Worm (Caenorhabditis elegans) whole organism, late embryonic: ENCODE results near the gene C06B3.1.

Source experiments
- C38D4.7 ChIP-seq: fragments of 200-800 bp; sonication (Bioruptor generic); optimal IDR thresholded peaks from 2 replicates; lab custom pipeline; 2018; ENCODE audit warnings: mild to moderate bottlenecking, missing genetic modification characterization, moderate library complexity, missing compliant biosample characterization
- T23F11.4 ChIP-seq: fragments of 200-800 bp; sonication (Bioruptor generic); optimal IDR thresholded peaks from 2 replicates; lab custom pipeline; 2018; ENCODE audit warnings: mild to moderate bottlenecking, missing genetic modification characterization, missing compliant biosample characterization
- Y22D7AL.16 ChIP-seq: sonication (generic microtip); optimal IDR thresholded peaks from 2 replicates; lab custom pipeline; 2016; ENCODE audit warnings: missing genetic modification characterization, missing compliant biosample characterization
- ahr-1 ChIP-seq: sonication (generic microtip); optimal IDR thresholded peaks from 2 replicates; lab custom pipeline; 2016; ENCODE audit warnings: missing genetic modification characterization, missing compliant biosample characterization
- ama-1 ChIP-seq: fragments of 150-350 bp; optimal IDR thresholded peaks from 2 replicates; lab custom pipeline; 2014
- ceh-14 ChIP-seq: sonication (generic microtip); optimal IDR thresholded peaks from 2 replicates; lab custom pipeline; 2016; ENCODE audit warnings: missing genotype, missing genetic modification characterization, missing compliant biosample characterization
- ceh-18 ChIP-seq: sonication (generic microtip); optimal IDR thresholded peaks from 2 replicates; lab custom pipeline; 2016; ENCODE audit warnings: missing genetic modification characterization, missing compliant biosample characterization
- ceh-19 ChIP-seq: fragments of 200-800 bp; sonication (Bioruptor generic); optimal IDR thresholded peaks from 2 replicates; lab custom pipeline; 2018; ENCODE audit warnings: mild to moderate bottlenecking, missing genetic modification characterization, missing compliant biosample characterization
- ceh-2 ChIP-seq: sonication (generic microtip); optimal IDR thresholded peaks from 2 replicates; lab custom pipeline; 2016; ENCODE audit warnings: missing genotype, missing genetic modification characterization, missing compliant biosample characterization
- ceh-22 ChIP-seq: sonication (generic microtip); optimal IDR thresholded peaks from 2 replicates; lab custom pipeline; 2017; ENCODE audit warnings: missing biosample characterization, missing genetic modification characterization
- ceh-24 ChIP-seq: sonication (generic microtip); optimal IDR thresholded peaks from 2 replicates; lab custom pipeline; 2016; ENCODE audit warnings: mild to moderate bottlenecking, missing genetic modification characterization, missing compliant biosample characterization
- ceh-45 ChIP-seq: fragments of 200-800 bp; sonication (Bioruptor generic); IDR thresholded peaks from 2 replicates; pipeline ENCODE4 v1.3.6; 2022; ENCODE audit warnings: missing genetic modification reagents, missing genetic modification characterization, missing compliant biosample characterization
- ceh-6 ChIP-seq: fragments of 200-800 bp; sonication (Bioruptor generic); optimal IDR thresholded peaks from 2 replicates; lab custom pipeline; 2018; ENCODE audit warnings: mild to moderate bottlenecking, missing genetic modification characterization, missing compliant biosample characterization
- ceh-9 ChIP-seq: sonication (generic microtip); optimal IDR thresholded peaks from 2 replicates; lab custom pipeline; 2016; ENCODE audit warnings: mild to moderate bottlenecking, missing genetic modification characterization, inconsistent platforms, missing compliant biosample characterization
- dmd-4 ChIP-seq: sonication (generic microtip); optimal IDR thresholded peaks from 2 replicates; lab custom pipeline; 2016; ENCODE audit warnings: borderline replicate concordance, missing genetic modification characterization, missing compliant biosample characterization
- elt-2 ChIP-seq: sonication (generic microtip); optimal IDR thresholded peaks from 2 replicates; lab custom pipeline; 2016; ENCODE audit warnings: missing genetic modification reagents, missing genetic modification characterization, missing compliant biosample characterization
- elt-4 ChIP-seq: sonication (generic microtip); optimal IDR thresholded peaks from 2 replicates; lab custom pipeline; 2016; ENCODE audit warnings: missing genetic modification characterization, missing compliant biosample characterization
- fax-1 ChIP-seq: sonication (generic microtip); optimal IDR thresholded peaks from 2 replicates; lab custom pipeline; 2016; ENCODE audit warnings: missing genotype, missing genetic modification characterization, missing compliant biosample characterization
- fkh-10 ChIP-seq: fragments of 150-350 bp; optimal IDR thresholded peaks from 2 replicates; lab custom pipeline; 2014; ENCODE audit warnings: missing biosample characterization, missing genetic modification reagents, missing genetic modification characterization
- hlh-13 ChIP-seq: fragments of 200-800 bp; sonication (Bioruptor generic); optimal IDR thresholded peaks from 2 replicates; lab custom pipeline; 2018; ENCODE audit warnings: mild to moderate bottlenecking, missing genetic modification characterization, missing compliant biosample characterization
- hlh-15 ChIP-seq: sonication (generic microtip); optimal IDR thresholded peaks from 2 replicates; lab custom pipeline; 2016; ENCODE audit warnings: missing genetic modification characterization, missing compliant biosample characterization
- hlh-30 ChIP-seq: sonication (generic microtip); optimal IDR thresholded peaks from 2 replicates; lab custom pipeline; 2017; ENCODE audit warnings: antibody characterized with exemption, missing genetic modification characterization, missing compliant biosample characterization; ENCODE audit not compliant: insufficient read depth
- hlh-6 ChIP-seq: sonication (generic microtip); optimal IDR thresholded peaks from 2 replicates; lab custom pipeline; 2016; ENCODE audit warnings: missing genotype, missing genetic modification characterization, missing compliant biosample characterization
- lim-6 ChIP-seq: sonication (generic microtip); optimal IDR thresholded peaks from 2 replicates; lab custom pipeline; 2016; ENCODE audit warnings: missing genetic modification characterization, missing compliant biosample characterization
- lin-11 ChIP-seq: fragments of 200-800 bp; sonication (Bioruptor generic); optimal IDR thresholded peaks from 2 replicates; lab custom pipeline; 2018; ENCODE audit warnings: mild to moderate bottlenecking, missing genetic modification characterization, missing compliant biosample characterization
- nhr-11 ChIP-seq: fragments of 150-350 bp; optimal IDR thresholded peaks from 2 replicates; lab custom pipeline; 2014; ENCODE audit warnings: missing biosample characterization, missing genetic modification characterization
- nhr-232 ChIP-seq: sonication (generic microtip); optimal IDR thresholded peaks from 2 replicates; lab custom pipeline; 2016; ENCODE audit warnings: missing genetic modification characterization, missing compliant biosample characterization
- npax-4 ChIP-seq: sonication (generic microtip); optimal IDR thresholded peaks from 2 replicates; lab custom pipeline; 2016; ENCODE audit warnings: missing genetic modification characterization, missing compliant biosample characterization
- pag-3 ChIP-seq: sonication (generic microtip); optimal IDR thresholded peaks from 2 replicates; lab custom pipeline; 2016; ENCODE audit warnings: missing compliant biosample characterization, missing genetic modification characterization, borderline replicate concordance
- pat-9 ChIP-seq: fragments of 200-800 bp; sonication (Bioruptor generic); optimal IDR thresholded peaks from 2 replicates; lab custom pipeline; 2018; ENCODE audit warnings: mild to moderate bottlenecking, missing genetic modification characterization, moderate library complexity, missing compliant biosample characterization
- pha-2 ChIP-seq: sonication (generic microtip); optimal IDR thresholded peaks from 2 replicates; lab custom pipeline; 2017; ENCODE audit warnings: mild to moderate bottlenecking, missing genetic modification characterization, missing compliant biosample characterization
- ref-2 ChIP-seq: sonication (generic microtip); optimal IDR thresholded peaks from 2 replicates; lab custom pipeline; 2016; ENCODE audit warnings: missing genetic modification characterization, missing compliant biosample characterization
- sdc-2 ChIP-seq: sonication (generic microtip); optimal IDR thresholded peaks from 2 replicates; lab custom pipeline; 2016; ENCODE audit warnings: missing genotype, missing genetic modification characterization, missing compliant biosample characterization
- sox-2 ChIP-seq: fragments of 200-800 bp; sonication (Bioruptor generic); IDR thresholded peaks from 2 replicates; pipeline ENCODE4 v1.3.6; 2022; ENCODE audit warnings: missing genetic modification reagents, missing genetic modification characterization, missing compliant biosample characterization
- sox-4 ChIP-seq: sonication (generic microtip); optimal IDR thresholded peaks from 2 replicates; lab custom pipeline; 2017; ENCODE audit warnings: mild to moderate bottlenecking, missing genetic modification characterization, inconsistent platforms, missing compliant biosample characterization
- syd-9 ChIP-seq: sonication (generic microtip); optimal IDR thresholded peaks from 2 replicates; lab custom pipeline; 2016; ENCODE audit warnings: mild to moderate bottlenecking, missing genetic modification characterization, moderate library complexity, missing compliant biosample characterization
- tbx-2 ChIP-seq: sonication (generic microtip); optimal IDR thresholded peaks from 2 replicates; lab custom pipeline; 2016; ENCODE audit warnings: missing genetic modification characterization, missing compliant biosample characterization
- tbx-7 ChIP-seq: sonication (generic microtip); optimal IDR thresholded peaks from 2 replicates; lab custom pipeline; 2016; ENCODE audit warnings: missing genotype, missing genetic modification characterization, missing compliant biosample characterization
- unc-55 ChIP-seq: sonication (generic microtip); optimal IDR thresholded peaks from 2 replicates; lab custom pipeline; 2017; ENCODE audit warnings: missing biosample characterization, missing genetic modification reagents, missing genetic modification characterization
- unc-86 ChIP-seq: sonication (generic microtip); optimal IDR thresholded peaks from 2 replicates; lab custom pipeline; 2016; ENCODE audit warnings: missing genetic modification characterization, missing compliant biosample characterization
- ztf-16 ChIP-seq: sonication (generic microtip); optimal IDR thresholded peaks from 2 replicates; lab custom pipeline; 2017; ENCODE audit warnings: missing genetic modification characterization, missing compliant biosample characterization

C06B3.1 gene

DNA sequence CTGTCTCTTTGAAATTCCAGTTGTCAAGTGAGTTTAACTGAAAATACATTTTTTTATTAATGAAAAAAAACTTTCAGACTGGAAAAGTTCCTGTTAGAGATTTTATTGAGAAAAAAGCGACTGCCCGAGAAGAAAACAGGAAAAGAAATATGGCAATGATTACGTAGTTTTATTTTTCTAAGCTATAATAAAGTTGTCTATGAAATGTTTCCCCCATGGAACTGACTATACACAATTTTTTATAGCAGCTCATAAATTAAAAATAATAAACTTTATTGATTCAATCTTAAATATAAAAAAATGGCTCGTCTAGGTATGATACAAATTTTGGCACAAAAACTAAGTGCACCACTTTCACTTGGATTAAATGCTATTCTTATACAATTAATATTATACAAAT is at the start of gene C06B3.1:
TSS of gene C06B3.1 (plus strand) at position 301 of the 400 bp plus-strand sequence.
- TF ChIP-seq ztf-16 (tag; lab: Kevin White, UChicago), result no peak
- no peak for TF ChIP-seq elt-2 (tag; lab: Kevin White, UChicago)
- TF ChIP-seq unc-86, result no peak
- no peak for TF ChIP-seq ceh-24 (tag; lab: Kevin White, UChicago)
- no peak for TF ChIP-seq nhr-232 (tag; lab: Kevin White, UChicago)
- TF ChIP-seq sdc-2 (tag; lab: Kevin White, UChicago), result no peak

ce11 chrV:13854306-13854705 is 48.3 kb upstream of the C06B3.1 start, which contains the start of gene ttr-21:
Gene ttr-21, minus strand, starts transcription at chrV:13854405.
- TF ChIP-seq ceh-14 (tag; lab: Kevin White, UChicago) (no peak), sox-2 (GFP tag; lab: Robert Waterston, UW) (no peak), hlh-13 (GFP tag; lab: Kevin White, UChicago) (no peak), ama-1 (lab: Kevin White, UChicago) (no peak), pag-3 (tag; lab: Kevin White, UChicago) (no peak), tbx-7 (tag; lab: Kevin White, UChicago) (no peak), fax-1 (tag; lab: Kevin White, UChicago) (no peak), syd-9 (no peak), pha-2 (tag; lab: Kevin White, UChicago) (no peak), sox-4 (tag; lab: Kevin White, UChicago) (no peak), ceh-9 (tag; lab: Kevin White, UChicago) (no peak), Y22D7AL.16 (tag; lab: Kevin White, UChicago) (no peak), hlh-15 (no peak), hlh-30 (tag; lab: Kevin White, UChicago) (no peak), ref-2 (no peak)

ce11 chrV:13856376-13856775 is 46.2 kb upstream of the C06B3.1 start, which contains the start of gene srx-134:
Gene srx-134, minus strand, starts transcription at chrV:13856476.
- no peak for TF ChIP-seq ceh-6 (GFP tag; lab: Kevin White, UChicago)
- TF ChIP-seq ceh-19 (GFP tag; lab: Kevin White, UChicago), result no peak
- TF ChIP-seq hlh-6 (tag; lab: Kevin White, UChicago), result no peak
- no peak for TF ChIP-seq dmd-4
- TF ChIP-seq ceh-45 (GFP tag; lab: Robert Waterston, UW), result no peak
- TF ChIP-seq pha-2 (tag; lab: Kevin White, UChicago), result no peak
- TF ChIP-seq ahr-1 (tag; lab: Kevin White, UChicago), result no peak
- TF ChIP-seq pat-9, result no peak

DNA sequence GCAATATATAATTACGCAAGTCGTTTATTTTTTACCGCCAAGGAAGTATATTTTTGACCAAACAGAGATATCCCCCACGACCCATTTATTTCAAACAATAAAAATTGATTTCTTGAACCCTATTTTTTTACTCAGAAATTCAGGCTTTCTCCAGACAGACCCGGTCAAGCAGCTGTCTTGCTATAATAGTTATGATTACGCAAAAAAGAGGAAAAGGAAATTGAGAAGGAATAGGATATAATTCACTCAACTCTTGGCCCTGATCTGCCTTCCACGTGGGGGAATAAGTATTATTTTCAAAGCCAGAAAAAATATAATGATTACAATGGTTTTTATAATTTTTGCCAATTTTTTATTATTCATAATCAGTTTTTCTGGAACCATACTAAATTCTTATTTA is 45.5 kb upstream of the C06B3.1 start, which contains the start of gene srx-136:
TSS of gene srx-136 (plus strand) at position 301 of the 400 bp plus-strand sequence.
- TF ChIP-seq nhr-11 (tag; lab: Kevin White, UChicago), result no peak
- no peak for TF ChIP-seq ceh-6 (GFP tag; lab: Kevin White, UChicago)
- TF ChIP-seq npax-4 (tag; lab: Kevin White, UChicago), result no peak
- no peak for TF ChIP-seq elt-4 (tag; lab: Kevin White, UChicago)
- TF ChIP-seq tbx-2 (tag; lab: Kevin White, UChicago), result no peak
- TF ChIP-seq lin-11, result no peak
- no peak for TF ChIP-seq C38D4.7 (GFP tag; lab: Kevin White, UChicago)
- TF ChIP-seq lim-6, result no peak
- no peak for TF ChIP-seq ceh-22 (tag; lab: Kevin White, UChicago)
- TF ChIP-seq unc-55 (GFP tag; lab: Kevin White, UChicago), result no peak
- TF ChIP-seq ama-1 (lab: Kevin White, UChicago), result no peak
- TF ChIP-seq fkh-10, result no peak
- no peak for TF ChIP-seq Y22D7AL.16 (tag; lab: Kevin White, UChicago)
- no peak for TF ChIP-seq T23F11.4 (GFP tag; lab: Kevin White, UChicago)
- TF ChIP-seq ceh-45 (GFP tag; lab: Robert Waterston, UW), result no peak
- no peak for TF ChIP-seq elt-2 (tag; lab: Kevin White, UChicago)
- TF ChIP-seq ceh-18 (tag; lab: Kevin White, UChicago), result no peak
- TF ChIP-seq pha-2 (tag; lab: Kevin White, UChicago), result no peak
- no peak for TF ChIP-seq ceh-24 (tag; lab: Kevin White, UChicago)
- TF ChIP-seq ceh-2 (tag; lab: Kevin White, UChicago), result no peak
- TF ChIP-seq, all 69 proteins: peak for 0
